Worm (Caenorhabditis elegans): ENCODE results near the gene R10E8.2.
A peak's percentile ranks its signal among the peaks of the same experiment; 100 is the strongest.
"Not testable (repeated sequence)": the region's sequence is repeated elsewhere in the genome, so short reads cannot be mapped to it uniquely, and the experiment has no call there.

Gene R10E8.2

DNA sequence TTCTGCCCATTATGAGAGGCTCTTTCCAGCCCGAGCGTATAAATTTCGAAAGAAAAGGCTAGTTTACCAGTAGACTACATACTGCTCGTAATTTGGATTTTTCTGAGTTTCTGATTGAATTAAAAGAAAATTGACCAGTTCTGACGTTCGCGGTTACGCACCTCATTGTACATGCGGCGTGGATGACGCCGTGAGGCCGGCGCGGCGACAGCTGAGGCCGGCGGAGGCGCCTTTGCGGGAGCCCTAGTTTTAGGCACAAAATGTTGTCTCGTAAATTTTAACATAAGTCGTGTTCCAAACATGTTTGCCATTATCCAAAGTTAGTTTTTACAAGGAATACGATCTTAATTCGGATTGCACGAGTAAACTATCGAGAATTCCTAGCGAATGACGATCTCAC lies 36.8 kb upstream of the R10E8.2 start, which contains the start of gene F16H6.9:
F16H6.9 (plus strand) TSS at position 301 of the 400 bp plus-strand sequence.
- not testable (repeated sequence) for TF ChIP-seq ets-4 (GFP tag; optimal IDR thresholded peaks at IDR 0.05); lin-26 (GFP tag; IDR thresholded peaks at IDR 0.05); Y56A3A.18 (GFP tag; IDR thresholded peaks at IDR 0.05)

DNA sequence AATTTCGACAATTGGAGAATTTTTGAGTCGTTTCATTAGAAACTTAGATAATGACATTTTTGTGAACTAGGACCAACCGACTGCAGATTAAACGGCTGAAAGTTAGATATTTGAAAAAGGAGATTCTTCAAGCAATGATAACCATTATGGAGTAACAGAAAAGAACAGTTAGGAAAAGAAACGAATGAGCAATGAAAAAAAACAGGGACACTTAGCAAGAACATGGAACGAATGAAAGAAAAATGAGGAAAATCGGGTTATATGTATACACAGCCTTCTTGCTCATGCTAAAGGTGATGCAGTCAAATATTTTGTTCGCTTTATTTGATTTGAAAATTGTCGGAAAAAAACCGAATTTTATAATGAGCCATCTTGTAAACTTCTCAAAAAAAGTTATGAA lies 29.2 kb upstream of the R10E8.2 start, which contains the start of gene F16H6.10:
F16H6.10 (minus strand) TSS at position 101 of the 400 bp plus-strand sequence.
- TF ChIP-seq ceh-27 (GFP tag; optimal IDR thresholded peaks at IDR 0.05) (no peak), Y53G8AR.9 (GFP tag; conservative IDR thresholded peaks at IDR 0.05) (no peak), T07F8.4 (tag; optimal IDR thresholded peaks at IDR 0.05) (no peak), B0019.2 (GFP tag; conservative IDR thresholded peaks at IDR 0.05) (no peak)

DNA sequence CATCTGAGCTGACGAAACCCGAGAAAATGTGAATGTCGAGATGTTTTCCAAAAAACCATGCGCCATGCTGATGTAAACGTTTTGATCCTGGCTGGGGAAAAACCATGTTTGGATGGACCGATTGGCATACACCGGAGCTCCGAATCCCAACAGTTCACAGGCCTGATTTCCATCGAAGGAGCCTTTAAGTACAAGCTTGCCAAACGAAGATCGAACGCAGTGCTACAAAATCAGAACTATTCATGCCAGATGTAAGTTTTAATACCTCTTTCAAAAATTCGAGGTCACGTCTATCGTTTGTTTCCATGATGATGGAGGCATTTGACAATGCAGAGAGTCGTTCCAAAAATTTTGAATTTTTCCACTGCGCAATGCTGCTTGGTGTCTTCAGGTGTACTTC lies 17.8 kb upstream of the R10E8.2 start:
- TF ChIP-seq snpc-4 (GFP tag; optimal IDR thresholded peaks at IDR 0.05) (no peak), snpc-4 (tag; optimal IDR thresholded peaks at IDR 0.05) (no peak), lir-1 (GFP tag; conservative IDR thresholded peaks at IDR 0.05) (no peak), nhr-27 (tag; optimal IDR thresholded peaks at IDR 0.05) (no peak), sdz-38 (tag; optimal IDR thresholded peaks at IDR 0.05) (no peak), akir-1 (GFP tag; optimal IDR thresholded peaks at IDR 0.05) (no peak), bed-2 (GFP tag; IDR thresholded peaks at IDR 0.05) (no peak), snpc-3.4 (tag; optimal IDR thresholded peaks at IDR 0.05) (no peak), let-526 (GFP tag; IDR thresholded peaks at IDR 0.05) (no peak), F22D6.2 (tag; optimal IDR thresholded peaks at IDR 0.05) (no peak), unc-62 (GFP tag; optimal IDR thresholded peaks at IDR 0.05) (no peak), egl-18 (GFP tag; IDR thresholded peaks at IDR 0.05) (no peak), Y53F4B.3 (GFP tag; IDR thresholded peaks at IDR 0.05) (no peak), C17E4.6 (GFP tag; IDR thresholded peaks at IDR 0.05) (no peak), lin-35 (GFP tag; optimal IDR thresholded peaks at IDR 0.05) (no peak), fkh-3 (tag; optimal IDR thresholded peaks at IDR 0.05) (no peak)

DNA sequence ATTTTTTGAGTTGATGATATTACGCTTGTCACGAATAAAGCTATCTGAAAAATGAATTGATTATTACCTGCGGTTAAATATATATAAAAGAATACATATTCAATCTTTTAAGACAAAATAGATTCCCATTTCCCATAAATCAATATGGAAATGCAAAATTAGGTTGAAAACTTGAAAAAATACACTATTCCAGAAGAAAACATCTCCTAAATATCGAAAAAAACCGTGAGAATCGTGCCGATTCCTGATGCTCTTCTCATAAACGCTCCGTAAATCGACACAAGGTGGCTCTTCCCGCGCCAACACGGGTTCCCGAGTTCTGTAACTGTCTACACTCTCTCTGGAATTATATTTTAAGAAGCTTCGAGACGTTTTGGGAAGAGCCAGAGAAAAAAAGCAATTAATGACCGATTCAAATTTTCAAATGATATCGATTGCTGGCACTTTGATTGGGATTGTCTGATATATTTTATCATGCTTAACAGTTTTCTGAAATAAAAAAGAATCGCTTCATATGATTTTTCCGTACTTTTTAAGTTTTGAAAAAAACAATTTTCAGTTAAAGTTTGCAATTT lies 16.8 kb upstream of the R10E8.2 start, which contains the start of gene R10E8.3:
R10E8.3 (minus strand) TSS at position 51 of the 575 bp plus-strand sequence.
- TF ChIP-seq ZK185.1 (tag; optimal IDR thresholded peaks at IDR 0.05; ENCODE audit: poor library complexity, severe bottlenecking) (no peak), dox-1 (GFP tag; IDR thresholded peaks at IDR 0.05) (no peak), madf-8 (GFP tag; conservative IDR thresholded peaks at IDR 0.05) (no peak), T26A5.8 (tag; optimal IDR thresholded peaks at IDR 0.05) (no peak), ceh-58 (GFP tag; IDR thresholded peaks at IDR 0.05) (no peak)

DNA sequence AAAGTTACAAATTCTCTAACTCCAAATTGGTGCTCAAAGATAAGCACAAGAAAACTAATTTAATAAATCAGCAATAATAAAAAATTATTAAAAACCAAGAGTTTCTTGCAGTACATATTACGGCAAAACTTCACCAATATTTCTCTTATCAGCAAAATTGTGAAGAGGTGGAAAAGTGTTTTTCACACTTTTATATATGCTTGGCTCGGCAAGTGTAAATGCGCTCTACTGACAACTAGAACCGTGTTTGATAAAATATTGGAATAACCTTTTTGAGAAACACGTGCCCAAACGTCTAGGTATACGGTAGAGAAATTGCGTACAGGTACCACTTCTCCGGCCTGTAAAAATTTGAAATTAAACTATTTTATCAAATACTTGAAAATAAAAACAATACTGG lies 12.3 kb upstream of the R10E8.2 start, which contains the start of gene R10E8.8:
R10E8.8 (minus strand) TSS at position 343 of the 400 bp plus-strand sequence.
- TF ChIP-seq ztf-28 (GFP tag; IDR thresholded peaks at IDR 0.05): no peak
- no peak for TF ChIP-seq B0019.2 (GFP tag; conservative IDR thresholded peaks at IDR 0.05)
- peak; percentile 26 for TF ChIP-seq attf-5 (GFP tag; optimal IDR thresholded peaks at IDR 0.05)
- TF ChIP-seq C06A6.2 (GFP tag; conservative IDR thresholded peaks at IDR 0.05): no peak
- TF ChIP-seq cebp-1 (GFP tag; IDR thresholded peaks at IDR 0.05): no peak
- peak; percentile 14 for TF ChIP-seq cebp-1 (tag; optimal IDR thresholded peaks at IDR 0.05)
- TF ChIP-seq ZK185.1 (tag; optimal IDR thresholded peaks at IDR 0.05; ENCODE audit: poor library complexity, severe bottlenecking): no peak
- peak; percentile 65 for TF ChIP-seq nhr-80 (tag; optimal IDR thresholded peaks at IDR 0.05)
- no peak for TF ChIP-seq snpc-3.4 (tag; optimal IDR thresholded peaks at IDR 0.05)
- peak in 1 of 2 experiments; percentile 5 for TF ChIP-seq let-607 (tag; optimal IDR thresholded peaks at IDR 0.05)
- peak; percentile 61; the same call in 1 of the 2 replicates for TF ChIP-seq mcd-1 (GFP tag; IDR thresholded peaks at IDR 0.05)
- no peak for TF ChIP-seq tbx-9 (tag; optimal IDR thresholded peaks at IDR 0.05; ENCODE audit: borderline replicate concordance)

Data from whole organism, young adult.